Worm (Caenorhabditis elegans): ENCODE data around the gene Y102A11A.3.

DNA sequence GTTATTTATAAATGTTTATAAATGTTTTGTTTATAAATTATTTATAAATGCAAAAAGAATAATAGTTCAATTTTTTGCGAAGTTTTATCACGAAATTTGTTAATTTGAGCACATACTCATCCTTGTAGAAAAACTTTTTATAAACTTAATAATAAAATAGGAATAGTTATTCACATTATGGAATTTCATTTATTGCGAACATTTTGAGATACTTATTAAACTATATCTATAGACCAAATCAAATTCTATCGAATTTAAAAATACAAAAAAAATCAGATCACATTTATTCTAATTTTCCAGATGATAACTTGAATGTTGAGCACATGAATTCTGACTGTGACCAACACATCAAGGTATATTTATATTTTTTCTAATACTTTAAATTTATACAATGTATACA is at the start of gene Y102A11A.3:
- TF ChIP-seq unc-62 (GFP tag; optimal IDR thresholded peaks at IDR 0.05) (no peak), nhr-76 (tag; optimal IDR thresholded peaks at IDR 0.05) (no peak), ztf-11 (tag; optimal IDR thresholded peaks at IDR 0.05) (no peak), unc-39 (tag; optimal IDR thresholded peaks at IDR 0.05) (no peak)
